Fruit fly (Drosophila melanogaster) whole organism, embryonic: ENCODE measurements around the gene Acf.

Experiments used
- CG10274 ChIP-seq: fragments of 200-800 bp; sonication (Bioruptor generic); optimal IDR thresholded peaks from 3 replicates; lab custom pipeline; 2017; ENCODE audit warnings: missing biosample characterization, mild to moderate bottlenecking, missing genetic modification characterization
- CG11560 ChIP-seq: fragments of 200-800 bp; sonication (Bioruptor generic); IDR thresholded peaks from 3 replicates; pipeline ENCODE4 v1.3.6; 2022; ENCODE audit warnings: missing biosample characterization, missing genetic modification characterization
- CG12769 ChIP-seq: fragments of 200-800 bp; sonication (Bioruptor generic); optimal IDR thresholded peaks from 2 replicates; lab custom pipeline; 2019; ENCODE audit warnings: missing biosample characterization, mild to moderate bottlenecking, missing genetic modification characterization, moderate library complexity
- CG1529 ChIP-seq: fragments of 200-800 bp; sonication (Bioruptor generic); optimal IDR thresholded peaks from 3 replicates; lab custom pipeline; 2018; ENCODE audit warnings: missing biosample characterization, missing genetic modification characterization
- CG1602 ChIP-seq: fragments of 200-800 bp; sonication (Bioruptor generic); optimal IDR thresholded peaks from 3 replicates; lab custom pipeline; 2016; ENCODE audit warnings: missing biosample characterization, missing genetic modification characterization
- CG16779 ChIP-seq: fragments of 200-800 bp; sonication (Bioruptor generic); IDR thresholded peaks from 2 replicates; pipeline ENCODE4 v1.3.6; 2022; ENCODE audit warnings: missing biosample characterization, missing genetic modification characterization
- CG17385 ChIP-seq: fragments of 200-800 bp; sonication (Bioruptor generic); optimal IDR thresholded peaks from 3 replicates; lab custom pipeline; 2018; ENCODE audit warnings: missing biosample characterization, mild to moderate bottlenecking, missing genetic modification characterization
- CG2712 ChIP-seq: fragments of 200-800 bp; optimal IDR thresholded peaks from 3 replicates; lab custom pipeline; 2019; ENCODE audit warnings: missing biosample characterization, mild to moderate bottlenecking, missing genetic modification characterization, moderate library complexity
- CG30403 ChIP-seq: fragments of 200-800 bp; sonication (Bioruptor generic); optimal IDR thresholded peaks from 3 replicates; lab custom pipeline; 2016; ENCODE audit warnings: missing biosample characterization, missing genetic modification characterization
- CG30431 ChIP-seq: fragments of 200-800 bp; sonication (Bioruptor generic); optimal IDR thresholded peaks from 2 replicates; lab custom pipeline; 2017; ENCODE audit warnings: missing biosample characterization, missing genetic modification characterization
- CG3065 ChIP-seq: fragments of 200-800 bp; sonication (Bioruptor generic); optimal IDR thresholded peaks from 2 replicates; lab custom pipeline; 2016; ENCODE audit warnings: missing biosample characterization, missing genetic modification characterization
- CG34224 ChIP-seq: fragments of 200-800 bp; sonication (Bioruptor generic); IDR thresholded peaks from 3 replicates; pipeline ENCODE4 v1.3.6; 2022; ENCODE audit warnings: missing biosample characterization, missing genetic modification characterization; ENCODE audit not compliant: partially characterized antibody
- CG34376 ChIP-seq: fragments of 200-800 bp; sonication (Bioruptor generic); optimal IDR thresholded peaks from 2 replicates; lab custom pipeline; 2018; ENCODE audit warnings: missing biosample characterization, mild to moderate bottlenecking, missing genetic modification characterization
- CG3847 ChIP-seq: fragments of 200-800 bp; sonication (Bioruptor generic); IDR thresholded peaks from 2 replicates; pipeline ENCODE4 v1.3.6; 2022; ENCODE audit warnings: missing biosample characterization, missing genetic modification characterization
- CG4360 ChIP-seq: fragments of 200-800 bp; sonication (Bioruptor generic); IDR thresholded peaks from 2 replicates; pipeline ENCODE4 v1.3.6; 2022; ENCODE audit warnings: missing biosample characterization, missing genetic modification characterization
- CG4617 ChIP-seq: fragments of 200-800 bp; sonication (Bioruptor generic); optimal IDR thresholded peaks from 3 replicates; lab custom pipeline; 2016; ENCODE audit warnings: missing biosample characterization, missing genetic modification characterization, borderline replicate concordance
- CG7928 ChIP-seq: fragments of 200-800 bp; sonication (Bioruptor generic); optimal IDR thresholded peaks from 2 replicates; lab custom pipeline; 2017; ENCODE audit warnings: missing biosample characterization, mild to moderate bottlenecking, missing genetic modification characterization
- CG7987 ChIP-seq: fragments of 200-800 bp; sonication (Bioruptor generic); optimal IDR thresholded peaks from 2 replicates; lab custom pipeline; 2018; ENCODE audit warnings: missing biosample characterization, mild to moderate bottlenecking, missing genetic modification characterization, moderate library complexity
- CG8388 ChIP-seq: fragments of 200-800 bp; sonication (Bioruptor generic); optimal IDR thresholded peaks from 2 replicates; lab custom pipeline; 2019; ENCODE audit warnings: missing biosample characterization, mild to moderate bottlenecking, missing genetic modification characterization, moderate library complexity
- CG9727 ChIP-seq: fragments of 200-800 bp; sonication (Bioruptor generic); optimal IDR thresholded peaks from 3 replicates; lab custom pipeline; 2017; ENCODE audit warnings: missing biosample characterization, mild to moderate bottlenecking, missing genetic modification characterization
- CkIIα-i1 ChIP-seq: fragments of 200-800 bp; sonication (Bioruptor generic); IDR thresholded peaks from 2 replicates; pipeline ENCODE4 v1.3.6; 2022; ENCODE audit warnings: missing biosample characterization, missing genetic modification characterization
- CrebB ChIP-seq: fragments of 200-800 bp; sonication (Bioruptor generic); optimal IDR thresholded peaks from 3 replicates; lab custom pipeline; 2018; ENCODE audit warnings: missing biosample characterization, mild to moderate bottlenecking, missing genetic modification characterization
- Dip2 ChIP-seq: fragments of 200-800 bp; sonication (Bioruptor generic); IDR thresholded peaks from 2 replicates; pipeline ENCODE4 v1.3.6; 2022; ENCODE audit warnings: missing biosample characterization, missing genetic modification characterization
- Dref ChIP-seq: fragments of 200-800 bp; sonication (Bioruptor generic); IDR thresholded peaks from 2 replicates; pipeline ENCODE4 v1.3.6; 2022; ENCODE audit warnings: missing biosample characterization, missing genetic modification characterization
- E2f2 ChIP-seq: fragments of 200-800 bp; sonication (Bioruptor generic); IDR thresholded peaks from 2 replicates; pipeline ENCODE4 v1.3.6; 2022; ENCODE audit warnings: missing biosample characterization, missing genetic modification characterization
- Eip74EF ChIP-seq, 2 experiments: fragments of 200-800 bp in 1 of 2; fragments of >200 bp in 1 of 2; sonication (Bioruptor generic) in 1 of 2; optimal IDR thresholded peaks; 2 replicates each; lab custom pipeline; 2017 to 2019; ENCODE audit warnings: missing biosample characterization in 2 of 2, missing genetic modification characterization in 2 of 2, mild to moderate bottlenecking in 1 of 2, moderate library complexity in 1 of 2
- Fer2 ChIP-seq: fragments of 200-800 bp; sonication (Bioruptor generic); optimal IDR thresholded peaks from 2 replicates; lab custom pipeline; 2018; ENCODE audit warnings: missing biosample characterization, mild to moderate bottlenecking, missing genetic modification characterization, moderate library complexity
- Hmx ChIP-seq: fragments of 200-800 bp; sonication (Bioruptor generic); optimal IDR thresholded peaks from 2 replicates; lab custom pipeline; 2016; ENCODE audit warnings: missing biosample characterization, missing genetic modification characterization
- NC2α ChIP-seq: fragments of 200-800 bp; sonication (Bioruptor generic); optimal IDR thresholded peaks from 2 replicates; lab custom pipeline; 2016; ENCODE audit warnings: missing biosample characterization, missing genetic modification characterization
- NfI ChIP-seq: fragments of 200-800 bp; sonication (Bioruptor generic); optimal IDR thresholded peaks from 3 replicates; lab custom pipeline; 2018; ENCODE audit warnings: missing biosample characterization, mild to moderate bottlenecking, missing genetic modification characterization, moderate library complexity
- Spps ChIP-seq: fragments of 200-800 bp; sonication (Bioruptor generic); optimal IDR thresholded peaks from 2 replicates; lab custom pipeline; 2018; ENCODE audit warnings: missing biosample characterization, mild to moderate bottlenecking, missing genetic modification characterization
- Sry-β ChIP-seq: fragments of 200-800 bp; sonication (Bioruptor generic); optimal IDR thresholded peaks from 2 replicates; lab custom pipeline; 2018; ENCODE audit warnings: missing biosample characterization, mild to moderate bottlenecking, missing genetic modification characterization, moderate library complexity
- amos ChIP-seq: fragments of 200-800 bp; sonication (Bioruptor generic); IDR thresholded peaks from 2 replicates; pipeline ENCODE4 v1.3.6; 2022; ENCODE audit warnings: missing biosample characterization, missing genetic modification characterization; ENCODE audit not compliant: partially characterized antibody
- aop ChIP-seq: fragments of 200-800 bp; sonication (Bioruptor generic); IDR thresholded peaks from 2 replicates; pipeline ENCODE4 v1.3.6; 2022; ENCODE audit warnings: missing biosample characterization, missing genetic modification characterization
- ato ChIP-seq: fragments of 200-800 bp; sonication (Bioruptor generic); IDR thresholded peaks from 2 replicates; pipeline ENCODE4 v1.3.6; 2022; ENCODE audit warnings: missing biosample characterization, missing genetic modification characterization; ENCODE audit not compliant: partially characterized antibody
- h ChIP-seq: fragments of >200 bp; optimal IDR thresholded peaks from 2 replicates; lab custom pipeline; 2017
- jing ChIP-seq: fragments of 200-800 bp; sonication (Bioruptor generic); optimal IDR thresholded peaks from 2 replicates; lab custom pipeline; 2018; ENCODE audit warnings: missing biosample characterization, mild to moderate bottlenecking, missing genetic modification characterization
- mld ChIP-seq: fragments of 200-800 bp; sonication (Bioruptor generic); IDR thresholded peaks from 3 replicates; pipeline ENCODE4 v1.3.6; 2022; ENCODE audit warnings: missing biosample characterization, missing genetic modification characterization; ENCODE audit not compliant: partially characterized antibody
- nerfin-2 ChIP-seq: fragments of 200-800 bp; sonication (Bioruptor generic); IDR thresholded peaks from 2 replicates; pipeline ENCODE4 v1.3.6; 2022; ENCODE audit warnings: missing biosample characterization, missing genetic modification characterization; ENCODE audit not compliant: partially characterized antibody
- nom ChIP-seq: fragments of 200-800 bp; sonication (Bioruptor generic); optimal IDR thresholded peaks from 2 replicates; lab custom pipeline; 2017; ENCODE audit warnings: missing biosample characterization, missing genetic modification characterization, mild to moderate bottlenecking, moderate library complexity, missing genetic modification reagents
- otp ChIP-seq: fragments of 200-800 bp; sonication (Bioruptor generic); IDR thresholded peaks from 3 replicates; pipeline ENCODE4, ENCODE4 v1.3.6; 2022; ENCODE audit warnings: missing biosample characterization, missing genetic modification characterization
- p53 ChIP-seq: fragments of 200-800 bp; sonication (Bioruptor generic); optimal IDR thresholded peaks from 2 replicates; lab custom pipeline; 2016; ENCODE audit warnings: missing biosample characterization, missing genetic modification characterization
- pita ChIP-seq: fragments of 200-800 bp; sonication (Bioruptor generic); optimal IDR thresholded peaks from 2 replicates; lab custom pipeline; 2017; ENCODE audit warnings: missing biosample characterization, mild to moderate bottlenecking, missing genetic modification characterization
- shn ChIP-seq: fragments of 200-800 bp; sonication (Bioruptor generic); optimal IDR thresholded peaks from 3 replicates; lab custom pipeline; 2016; ENCODE audit warnings: missing biosample characterization, missing genetic modification characterization
- sima ChIP-seq: fragments of 200-800 bp; sonication (Bioruptor generic); optimal IDR thresholded peaks from 2 replicates; lab custom pipeline; 2016; ENCODE audit warnings: missing biosample characterization, missing genetic modification characterization
- sisA ChIP-seq: fragments of 200-800 bp; sonication (Bioruptor generic); IDR thresholded peaks from 2 replicates; pipeline ENCODE4 v1.3.6; 2022; ENCODE audit warnings: missing biosample characterization, missing genetic modification characterization
- sna ChIP-seq: fragments of 200-800 bp; sonication (Bioruptor generic); IDR thresholded peaks from 2 replicates; pipeline ENCODE4 v1.3.6; 2022; ENCODE audit warnings: missing biosample characterization, missing genetic modification characterization; ENCODE audit not compliant: partially characterized antibody
- vfl ChIP-seq: fragments of 200-800 bp; sonication (Bioruptor generic); optimal IDR thresholded peaks from 2 replicates; lab custom pipeline; 2016; ENCODE audit warnings: missing biosample characterization, missing genetic modification characterization
- wdn ChIP-seq: fragments of 200-800 bp; sonication (Bioruptor generic); IDR thresholded peaks from 2 replicates; pipeline ENCODE4 v1.3.6; 2022; ENCODE audit warnings: missing biosample characterization, missing genetic modification characterization

Acf gene

dm6 chr3R:31776583-31777362 lies 17.0 kb upstream of the Acf start, which contains the start of the genes CG2126 and faf (continued):
- TF ChIP-seq Sry-β (GFP tag; lab: Kevin White, UChicago) (no peak), NfI (GFP tag; lab: Kevin White, UChicago) (peak; percentile 78), CG3847 (GFP tag; lab: Robert Waterston, UW) (peak; percentile 71), vfl (GFP tag; lab: Kevin White, UChicago) (peak; percentile 54), CG7987 (GFP tag; lab: Kevin White, UChicago) (peak; percentile 36), p53 (GFP tag; lab: Kevin White, UChicago) (no peak), E2f2 (peak; percentile 51), CG4617 (peak; percentile 52), CG30431 (peak; percentile 25), CG7928 (GFP tag; lab: Kevin White, UChicago) (peak; percentile 43), CG2712 (tag; lab: Kevin White, UChicago) (peak; percentile 87), shn (GFP tag; lab: Kevin White, UChicago) (no peak), sima (GFP tag; lab: Kevin White, UChicago) (no peak), CkIIα-i1 (no peak), CG30403 (GFP tag; lab: Kevin White, UChicago) (peak; percentile 84), CG1602 (GFP tag; lab: Kevin White, UChicago) (peak; percentile 72), sisA (GFP tag; lab: Robert Waterston, UW) (peak; percentile 64), CG1529 (GFP tag; lab: Kevin White, UChicago) (peak; percentile 45), Dref (GFP tag; lab: Robert Waterston, UW) (peak; percentile 59), ato (GFP tag; lab: Robert Waterston, UW) (no peak), pita (GFP tag; lab: Kevin White, UChicago) (no peak), Spps (peak; percentile 25), sna (no peak), nom (peak; percentile 13), mld (GFP tag; lab: Robert Waterston, UW) (no peak), CG16779 (GFP tag; lab: Robert Waterston, UW) (no peak), CG3065 (GFP tag; lab: Kevin White, UChicago) (peak; percentile 21), Hmx (GFP tag; lab: Kevin White, UChicago) (no peak), CG4360 (GFP tag; lab: Robert Waterston, UW) (0 out of 2 replicates have a peak, but pooled peaks have one; percentile 22), wdn (peak; percentile 71), CG8388 (GFP tag; lab: Kevin White, UChicago) (peak; percentile 77), CrebB (tag; lab: Kevin White, UChicago) (no peak), CG11560 (tag; lab: Robert Waterston, UW) (0 out of 3 replicates have a peak, but pooled peaks have one; percentile 34), NC2α (GFP tag; lab: Kevin White, UChicago) (no peak), amos (GFP tag; lab: Robert Waterston, UW) (peak; percentile 44; the same call in 1 of the 2 replicates), otp (GFP tag; lab: Robert Waterston, UW) (0 out of 3 replicates have a peak, but pooled peaks have one; percentile 44), Fer2 (tag; lab: Kevin White, UChicago) (peak; percentile 80), aop (GFP tag; lab: Robert Waterston, UW) (no peak), Eip74EF (GFP tag; optimal IDR thresholded peaks at IDR 0.05; lab: Kevin White, UChicago) (peak in 1 of 2 experiments; percentile 62), jing (GFP tag; lab: Kevin White, UChicago) (no peak), CG10274 (GFP tag; lab: Kevin White, UChicago) (no peak), nerfin-2 (no peak; the same call in 1 of the 2 replicates), CG34376 (GFP tag; lab: Kevin White, UChicago) (peak; percentile 22), CG17385 (peak; percentile 77), CG34224 (GFP tag; lab: Robert Waterston, UW) (peak; percentile 51; the same call in 2 of the 3 replicates), h (lab: Kevin White, UChicago) (no peak), CG9727 (GFP tag; lab: Kevin White, UChicago) (peak; percentile 80), Dip2 (GFP tag; lab: Robert Waterston, UW) (no peak), CG12769 (tag; lab: Kevin White, UChicago) (no peak)
